Fruit fly (Drosophila melanogaster): ENCODE measurements around the gene CG3164.

The CG3164 gene

dm6 chr2L:94096-94495, 36.5 kb downstream of the CG3164 start (continued):
- no peak for TF ChIP-seq amos (GFP tag; IDR thresholded peaks at IDR 0.05; ENCODE audit: partially characterized antibody)
- TF ChIP-seq MBD-R2 (GFP tag; IDR thresholded peaks at IDR 0.05): no peak
- 0 out of 3 replicates have a peak, but pooled peaks have one; percentile 21 for TF ChIP-seq CG2199 (GFP tag; IDR thresholded peaks at IDR 0.05)
- no peak for TF ChIP-seq Camta (GFP tag; optimal IDR thresholded peaks at IDR 0.05)
- TF ChIP-seq tx (GFP tag; optimal IDR thresholded peaks at IDR 0.05): no peak
- TF ChIP-seq dysf (GFP tag; IDR thresholded peaks at IDR 0.05): no peak
- TF ChIP-seq eyg (GFP tag; optimal IDR thresholded peaks at IDR 0.05): no peak
- no peak for TF ChIP-seq sug (tag; optimal IDR thresholded peaks at IDR 0.05)
- no peak for TF ChIP-seq CG12391 (tag; optimal IDR thresholded peaks at IDR 0.05)
- TF ChIP-seq CG17612 (GFP tag; IDR thresholded peaks at IDR 0.05): no peak
- no peak for TF ChIP-seq CG6854 (GFP tag; optimal IDR thresholded peaks at IDR 0.05)
- no peak for TF ChIP-seq Ssrp (tag; optimal IDR thresholded peaks at IDR 0.05)
- peak; percentile 70 for TF ChIP-seq nau (GFP tag; optimal IDR thresholded peaks at IDR 0.05)
- no peak for TF ChIP-seq Ravus (GFP tag; IDR thresholded peaks at IDR 0.05)
- TF ChIP-seq CG31441 (GFP tag; IDR thresholded peaks at IDR 0.05): no peak
- TF ChIP-seq repo (GFP tag; optimal IDR thresholded peaks at IDR 0.05): no peak
- TF ChIP-seq gcm2 (GFP tag; optimal IDR thresholded peaks at IDR 0.05): no peak
- TF ChIP-seq PHDP (tag; optimal IDR thresholded peaks at IDR 0.05): no peak
- no peak for TF ChIP-seq CG11723 (GFP tag; optimal IDR thresholded peaks at IDR 0.05)

dm6 chr2L:92993-93392, 37.6 kb downstream of the CG3164 start:
- TF ChIP-seq Med (GFP tag) (peak; percentile 47), CG10543 (GFP tag; optimal IDR thresholded peaks at IDR 0.05) (peak; percentile 22), CG2712 (tag; optimal IDR thresholded peaks at IDR 0.05) (no peak), CG12391 (tag; optimal IDR thresholded peaks at IDR 0.05) (no peak), z (GFP tag; IDR thresholded peaks at IDR 0.05) (no peak), Ets65A (GFP tag) (peak; percentile 78), nau (GFP tag; optimal IDR thresholded peaks at IDR 0.05) (peak; percentile 15), btn (GFP tag; optimal IDR thresholded peaks at IDR 0.05) (no peak), CG2199 (GFP tag; IDR thresholded peaks at IDR 0.05) (0 out of 3 replicates have a peak, but pooled peaks have one; percentile 1), Taf1 (GFP tag; IDR thresholded peaks at IDR 0.05) (no peak), Gsc (GFP tag; IDR thresholded peaks at IDR 0.05) (no peak), CG2116 (GFP tag; optimal IDR thresholded peaks at IDR 0.05) (no peak), CG11398 (GFP tag; optimal IDR thresholded peaks at IDR 0.05) (no peak)

- no peak for TF ChIP-seq Spps (tag; optimal IDR thresholded peaks at IDR 0.05)
- peak in 1 of 2 experiments; percentile 67 for TF ChIP-seq bsh (GFP tag; optimal IDR thresholded peaks at IDR 0.05)
- peak; percentile 70 for TF ChIP-seq lbe (GFP tag; optimal IDR thresholded peaks at IDR 0.05)
- no peak for TF ChIP-seq CG12219 (GFP tag; optimal IDR thresholded peaks at IDR 0.05)
- TF ChIP-seq Drgx (GFP tag; IDR thresholded peaks at IDR 0.05): peak; percentile 53; the same call in 1 of the 2 replicates
- TF ChIP-seq pzg (GFP tag; optimal IDR thresholded peaks at IDR 0.05): no peak
- TF ChIP-seq CG10565 (GFP tag; optimal IDR thresholded peaks at IDR 0.05): no peak
- TF ChIP-seq Mad (GFP tag; optimal IDR thresholded peaks at IDR 0.05): no peak
- TF ChIP-seq CG4282 (GFP tag; optimal IDR thresholded peaks at IDR 0.05): no peak
- TF ChIP-seq nom (GFP tag; optimal IDR thresholded peaks at IDR 0.05): peak; percentile 83
- TF ChIP-seq Vsx1 (GFP tag; optimal IDR thresholded peaks at IDR 0.05): no peak
- TF ChIP-seq seq (GFP tag; IDR thresholded peaks at IDR 0.05): no peak
- no peak for TF ChIP-seq CG10462 (GFP tag; optimal IDR thresholded peaks at IDR 0.05)
- TF ChIP-seq corto (GFP tag; optimal IDR thresholded peaks at IDR 0.05): peak; percentile 67
These were observed 38.8 kb downstream of the CG3164 start for dm6 chr2L:91830-92229.

Measured in whole organism, embryonic.